Fruit fly (Drosophila melanogaster) whole organism, pupa: ENCODE data around the gene tbrd-1.

ENCODE experiments used
- EcR ChIP-seq: fragments of 200-800 bp; sonication (Bioruptor generic); optimal IDR thresholded peaks from 3 replicates; lab custom pipeline; 2019; ENCODE audit warnings: missing biosample characterization, missing genetic modification characterization, mild to moderate bottlenecking, moderate library complexity, missing genetic modification reagents
- Pif1A ChIP-seq: fragments of 200-800 bp; sonication (Bioruptor generic); optimal IDR thresholded peaks from 3 replicates; lab custom pipeline; 2016; ENCODE audit warnings: missing biosample characterization, missing genetic modification characterization
- Snoo ChIP-seq: fragments of 200-800 bp; sonication (Bioruptor generic); optimal IDR thresholded peaks from 3 replicates; lab custom pipeline; 2017; ENCODE audit warnings: missing biosample characterization, mild to moderate bottlenecking, missing genetic modification characterization, inconsistent platforms
- fd96Ca ChIP-seq: fragments of 200-800 bp; sonication (Bioruptor generic); IDR thresholded peaks from 3 replicates; pipeline ENCODE4 v1.3.6; 2022; ENCODE audit warnings: missing biosample characterization, missing genetic modification characterization

DNA sequence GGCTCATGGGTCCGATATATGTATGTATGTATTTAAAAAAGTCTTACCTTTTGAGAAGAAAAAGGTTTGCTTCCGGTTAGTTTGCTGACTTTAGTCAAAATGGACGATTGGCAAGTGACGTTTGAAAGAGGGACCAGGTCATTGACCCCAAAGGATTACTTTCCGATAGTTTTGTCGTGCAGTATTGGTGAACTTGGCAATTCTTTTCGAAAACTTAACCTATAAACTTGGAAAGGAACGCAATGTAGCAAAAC, 40.0 kb upstream of the tbrd-1 start, which contains the start of gene RpS19b:
- TF ChIP-seq fd96Ca (GFP tag; lab: Robert Waterston, UW) (no peak), Snoo (tag; lab: Kevin White, UChicago) (no peak), Pif1A (GFP tag; lab: Kevin White, UChicago) (no peak), EcR (no peak)
